Fruit fly (Drosophila melanogaster): ENCODE results near the gene CG42675.
A peak's percentile ranks its signal among the peaks of the same experiment; 100 is the strongest.

Gene CG42675

dm6 chr3R:5832345-5832981 lies 19.1 kb downstream of the CG42675 start:
- TF ChIP-seq Pif1A (GFP tag; optimal IDR thresholded peaks at IDR 0.05) (no peak), CG8159 (tag; optimal IDR thresholded peaks at IDR 0.05) (no peak), CG9948 (tag; optimal IDR thresholded peaks at IDR 0.05) (no peak), Pif1B (GFP tag; optimal IDR thresholded peaks at IDR 0.05) (no peak), D1 (tag; optimal IDR thresholded peaks at IDR 0.05) (no peak), fd96Ca (GFP tag; IDR thresholded peaks at IDR 0.05) (no peak), CG15710 (tag; optimal IDR thresholded peaks at IDR 0.05) (no peak), CG4496 (GFP tag; IDR thresholded peaks at IDR 0.05) (no peak), CG17806 (tag; optimal IDR thresholded peaks at IDR 0.05) (no peak), CG8301 (tag; optimal IDR thresholded peaks at IDR 0.05) (no peak), EcR (GFP tag; optimal IDR thresholded peaks at IDR 0.05) (no peak), CG14655 (GFP tag; optimal IDR thresholded peaks at IDR 0.05) (no peak), CG12605 (GFP tag; IDR thresholded peaks at IDR 0.05) (no peak), Snoo (tag; optimal IDR thresholded peaks at IDR 0.05) (no peak), CG10348 (GFP tag; IDR thresholded peaks at IDR 0.05) (no peak), CG32121 (GFP tag; IDR thresholded peaks at IDR 0.05) (no peak), gl (tag; optimal IDR thresholded peaks at IDR 0.05) (no peak), rn (GFP tag; IDR thresholded peaks at IDR 0.05) (no peak)

- no peak for TF ChIP-seq CG13204 (GFP tag; optimal IDR thresholded peaks at IDR 0.05)
- peak; percentile 77 for TF ChIP-seq CG34367 (tag; optimal IDR thresholded peaks at IDR 0.05)
- peak; percentile 12 for TF ChIP-seq EcR (GFP tag; optimal IDR thresholded peaks at IDR 0.05)
- peak; percentile 85 for TF ChIP-seq Snoo (tag; optimal IDR thresholded peaks at IDR 0.05)
- TF ChIP-seq Ets98B (GFP tag; IDR thresholded peaks at IDR 0.05): peak; percentile 96
- peak; percentile 64; the same call in 1 of the 2 replicates for TF ChIP-seq CG10348 (GFP tag; IDR thresholded peaks at IDR 0.05)
- TF ChIP-seq CG14655 (GFP tag; optimal IDR thresholded peaks at IDR 0.05): peak; percentile 93
- TF ChIP-seq fd96Ca (GFP tag; IDR thresholded peaks at IDR 0.05): peak; percentile 97
- no peak for TF ChIP-seq CG9948 (tag; optimal IDR thresholded peaks at IDR 0.05)
- TF ChIP-seq CG8301 (tag; optimal IDR thresholded peaks at IDR 0.05): peak; percentile 95
- peak; percentile 90 for TF ChIP-seq CG12605 (GFP tag; IDR thresholded peaks at IDR 0.05)
- TF ChIP-seq gl (tag; optimal IDR thresholded peaks at IDR 0.05): peak; percentile 55
- peak; percentile 87 for TF ChIP-seq Pif1B (GFP tag; optimal IDR thresholded peaks at IDR 0.05)
- peak; percentile 89 for TF ChIP-seq Pif1A (GFP tag; optimal IDR thresholded peaks at IDR 0.05)
- TF ChIP-seq CG32121 (GFP tag; IDR thresholded peaks at IDR 0.05): peak; percentile 92
- peak; percentile 81 for TF ChIP-seq CG15710 (tag; optimal IDR thresholded peaks at IDR 0.05)
- peak; percentile 76 for TF ChIP-seq CG17806 (tag; optimal IDR thresholded peaks at IDR 0.05)
- TF ChIP-seq CG4496 (GFP tag; IDR thresholded peaks at IDR 0.05): peak; percentile 96
- TF ChIP-seq CG8159 (tag; optimal IDR thresholded peaks at IDR 0.05): peak; percentile 83
- TF ChIP-seq D1 (tag; optimal IDR thresholded peaks at IDR 0.05): no peak
- TF ChIP-seq rn (GFP tag; IDR thresholded peaks at IDR 0.05): peak; percentile 88
These were observed 20.6 kb downstream of the CG42675 start for dm6 chr3R:5833948-5834504.

- TF ChIP-seq fd96Ca (GFP tag; IDR thresholded peaks at IDR 0.05) (no peak), CG34367 (tag; optimal IDR thresholded peaks at IDR 0.05) (no peak), Snoo (tag; optimal IDR thresholded peaks at IDR 0.05) (no peak), gl (tag; optimal IDR thresholded peaks at IDR 0.05) (no peak), Ets98B (GFP tag; IDR thresholded peaks at IDR 0.05) (no peak), CG12605 (GFP tag; IDR thresholded peaks at IDR 0.05) (no peak), CG17806 (tag; optimal IDR thresholded peaks at IDR 0.05) (no peak), CG10348 (GFP tag; IDR thresholded peaks at IDR 0.05) (no peak), CG8159 (tag; optimal IDR thresholded peaks at IDR 0.05) (no peak), D1 (tag; optimal IDR thresholded peaks at IDR 0.05) (no peak), CG13204 (GFP tag; optimal IDR thresholded peaks at IDR 0.05) (no peak), CG15710 (tag; optimal IDR thresholded peaks at IDR 0.05) (no peak), CG4496 (GFP tag; IDR thresholded peaks at IDR 0.05) (no peak), EcR (GFP tag; optimal IDR thresholded peaks at IDR 0.05) (no peak), CG8301 (tag; optimal IDR thresholded peaks at IDR 0.05) (no peak), CG14655 (GFP tag; optimal IDR thresholded peaks at IDR 0.05) (no peak), Pif1A (GFP tag; optimal IDR thresholded peaks at IDR 0.05) (no peak), CG32121 (GFP tag; IDR thresholded peaks at IDR 0.05) (no peak)
These were observed 23.1 kb downstream of the CG42675 start for dm6 chr3R:5836536-5836935.

- TF ChIP-seq gl (tag; optimal IDR thresholded peaks at IDR 0.05): no peak
- TF ChIP-seq CG13204 (GFP tag; optimal IDR thresholded peaks at IDR 0.05): no peak
- peak; percentile 69 for TF ChIP-seq Pif1A (GFP tag; optimal IDR thresholded peaks at IDR 0.05)
- TF ChIP-seq D1 (tag; optimal IDR thresholded peaks at IDR 0.05): no peak
- TF ChIP-seq Pif1B (GFP tag; optimal IDR thresholded peaks at IDR 0.05): peak; percentile 33
- peak; percentile 35; the same call in 1 of the 3 replicates for TF ChIP-seq CG4496 (GFP tag; IDR thresholded peaks at IDR 0.05)
- no peak for TF ChIP-seq Ets98B (GFP tag; IDR thresholded peaks at IDR 0.05)
- no peak for TF ChIP-seq CG15710 (tag; optimal IDR thresholded peaks at IDR 0.05)
- TF ChIP-seq Snoo (tag; optimal IDR thresholded peaks at IDR 0.05): no peak
- peak; percentile 8 for TF ChIP-seq CG17806 (tag; optimal IDR thresholded peaks at IDR 0.05)
- peak; percentile 51 for TF ChIP-seq CG34367 (tag; optimal IDR thresholded peaks at IDR 0.05)
- peak; percentile 29 for TF ChIP-seq CG14655 (GFP tag; optimal IDR thresholded peaks at IDR 0.05)
- TF ChIP-seq rn (GFP tag; IDR thresholded peaks at IDR 0.05): no peak
These were observed 25.4 kb downstream of the CG42675 start for dm6 chr3R:5838683-5839365.

- TF ChIP-seq CG15710 (tag; optimal IDR thresholded peaks at IDR 0.05): no peak
- TF ChIP-seq CG17806 (tag; optimal IDR thresholded peaks at IDR 0.05): no peak
- TF ChIP-seq D1 (tag; optimal IDR thresholded peaks at IDR 0.05): no peak
- TF ChIP-seq CG9948 (tag; optimal IDR thresholded peaks at IDR 0.05): no peak
- TF ChIP-seq CG4496 (GFP tag; IDR thresholded peaks at IDR 0.05): no peak
- no peak for TF ChIP-seq Pif1A (GFP tag; optimal IDR thresholded peaks at IDR 0.05)
- no peak for TF ChIP-seq CG13204 (GFP tag; optimal IDR thresholded peaks at IDR 0.05)
- no peak for TF ChIP-seq CG8301 (tag; optimal IDR thresholded peaks at IDR 0.05)
- no peak for TF ChIP-seq CG14655 (GFP tag; optimal IDR thresholded peaks at IDR 0.05)
- TF ChIP-seq CG12605 (GFP tag; IDR thresholded peaks at IDR 0.05): no peak
- no peak for TF ChIP-seq CG32121 (GFP tag; IDR thresholded peaks at IDR 0.05)
- TF ChIP-seq rn (GFP tag; IDR thresholded peaks at IDR 0.05): no peak
- no peak for TF ChIP-seq Ets98B (GFP tag; IDR thresholded peaks at IDR 0.05)
- TF ChIP-seq CG8159 (tag; optimal IDR thresholded peaks at IDR 0.05): no peak
- no peak for TF ChIP-seq fd96Ca (GFP tag; IDR thresholded peaks at IDR 0.05)
- TF ChIP-seq gl (tag; optimal IDR thresholded peaks at IDR 0.05): no peak
These were observed 27.5 kb downstream of the CG42675 start, which contains the start of gene CG1213 for dm6 chr3R:5840870-5841269. TSS of gene CG1213 (plus strand) at chr3R:5841170.
